Worm (Caenorhabditis elegans) whole organism, L3 larva: ENCODE measurements around the gene F22B5.10.

Experiments used
- ZK546.5 ChIP-seq: sonication (generic microtip); optimal IDR thresholded peaks from 2 replicates; lab custom pipeline; 2017; ENCODE audit warnings: missing biosample characterization, missing genetic modification characterization
- aly-2 ChIP-seq: fragments of 150-350 bp; optimal IDR thresholded peaks from 2 replicates; lab custom pipeline; 2014; ENCODE audit warnings: missing biosample characterization, missing genetic modification characterization
- ama-1 ChIP-seq: fragments of 150-350 bp; optimal IDR thresholded peaks from 2 replicates; lab custom pipeline; 2018
- ceh-16 ChIP-seq: sonication (generic microtip); optimal IDR thresholded peaks from 2 replicates; lab custom pipeline; 2017; ENCODE audit warnings: missing biosample characterization, missing genetic modification characterization
- ceh-82 ChIP-seq: fragments of 150-350 bp; optimal IDR thresholded peaks from 2 replicates; lab custom pipeline; 2014; ENCODE audit warnings: missing biosample characterization, missing genetic modification characterization
- daf-12 ChIP-seq: fragments of 150-350 bp; optimal IDR thresholded peaks from 2 replicates; lab custom pipeline; 2014; ENCODE audit warnings: missing biosample characterization, missing genetic modification reagents, missing genetic modification characterization
- egl-27 ChIP-seq: sonication (generic microtip); optimal IDR thresholded peaks from 4 replicates; lab custom pipeline; 2017; ENCODE audit warnings: missing biosample characterization, missing genetic modification reagents, missing genetic modification characterization
- egl-5 ChIP-seq: fragments of 150-350 bp; optimal IDR thresholded peaks from 2 replicates; lab custom pipeline; 2017; ENCODE audit warnings: missing biosample characterization, missing genetic modification reagents, missing genetic modification characterization, inconsistent platforms
- elt-1 ChIP-seq: fragments of 150-350 bp; optimal IDR thresholded peaks from 2 replicates; lab custom pipeline; 2014; ENCODE audit warnings: missing biosample characterization, missing genetic modification characterization
- elt-2 ChIP-seq: sonication (generic microtip); optimal IDR thresholded peaks from 2 replicates; lab custom pipeline; 2016; ENCODE audit warnings: missing genetic modification reagents, mild to moderate bottlenecking, missing genetic modification characterization, missing compliant biosample characterization
- elt-3 ChIP-seq, 3 experiments: fragments of 150-350 bp in 1 of 3; sonication (generic microtip) in 2 of 3; optimal IDR thresholded peaks; 2 replicates in 2 of 3; 4 replicates in 1 of 3; lab custom pipeline; 2014 to 2017; ENCODE audit warnings: missing biosample characterization in 3 of 3, missing genetic modification characterization in 3 of 3
- eor-1 ChIP-seq, 2 experiments: fragments of 150-350 bp; optimal IDR thresholded peaks; 2 replicates each; lab custom pipeline; 2014 to 2018; ENCODE audit warnings: missing biosample characterization in 2 of 2, missing genetic modification characterization in 2 of 2
- fkh-2 ChIP-seq: fragments of 150-350 bp; optimal IDR thresholded peaks from 2 replicates; lab custom pipeline; 2014; ENCODE audit warnings: missing biosample characterization, missing genetic modification reagents, missing genetic modification characterization
- fos-1 ChIP-seq: fragments of 150-350 bp; optimal IDR thresholded peaks from 2 replicates; lab custom pipeline; 2014; ENCODE audit warnings: missing biosample characterization, missing genetic modification characterization
- lin-39 ChIP-seq: fragments of 150-350 bp; optimal IDR thresholded peaks from 2 replicates; lab custom pipeline; 2018; ENCODE audit warnings: missing biosample characterization, missing genetic modification reagents, missing genetic modification characterization
- mml-1 ChIP-seq: fragments of 150-350 bp; sonication (generic microtip); optimal IDR thresholded peaks from 3 replicates; lab custom pipeline; 2014; ENCODE audit warnings: missing biosample characterization, missing genetic modification characterization
- nfya-1 ChIP-seq: sonication (generic microtip); optimal IDR thresholded peaks from 2 replicates; lab custom pipeline; 2017; ENCODE audit warnings: missing genetic modification characterization, mild to moderate bottlenecking, missing compliant biosample characterization, antibody characterized with exemption, moderate library complexity; ENCODE audit not compliant: insufficient read depth
- nhr-11 ChIP-seq: fragments of 150-350 bp; optimal IDR thresholded peaks from 2 replicates; lab custom pipeline; 2014; ENCODE audit warnings: missing biosample characterization, missing genetic modification characterization
- nhr-237 ChIP-seq: fragments of 150-350 bp; optimal IDR thresholded peaks from 2 replicates; lab custom pipeline; 2014; ENCODE audit warnings: missing biosample characterization, missing genetic modification characterization
- nhr-25 ChIP-seq: sonication (generic microtip); optimal IDR thresholded peaks from 2 replicates; lab custom pipeline; 2017; ENCODE audit warnings: missing biosample characterization, missing genetic modification characterization
- nhr-28 ChIP-seq: fragments of 150-350 bp; optimal IDR thresholded peaks from 2 replicates; lab custom pipeline; 2014; ENCODE audit warnings: missing biosample characterization, missing genetic modification characterization
- nhr-43 ChIP-seq: sonication (generic microtip); optimal IDR thresholded peaks from 2 replicates; lab custom pipeline; 2016; ENCODE audit warnings: mild to moderate bottlenecking, missing genetic modification characterization, missing compliant biosample characterization; ENCODE audit not compliant: poor library complexity, severe bottlenecking
- pha-4 ChIP-seq: fragments of 150-350 bp; optimal IDR thresholded peaks from 2 replicates; lab custom pipeline; 2014; ENCODE audit warnings: missing biosample characterization, missing genetic modification reagents, missing genetic modification characterization
- pqm-1 ChIP-seq: fragments of 150-350 bp; optimal IDR thresholded peaks from 2 replicates; lab custom pipeline; 2017; ENCODE audit warnings: missing biosample characterization, missing genetic modification characterization, inconsistent platforms
- unc-62 ChIP-seq: fragments of 150-350 bp; sonication (generic microtip); optimal IDR thresholded peaks from 4 replicates; lab custom pipeline; 2014; ENCODE audit warnings: missing biosample characterization, missing genetic modification reagents, missing genetic modification characterization
- zag-1 ChIP-seq: fragments of 150-350 bp; optimal IDR thresholded peaks from 2 replicates; lab custom pipeline; 2014; ENCODE audit warnings: missing biosample characterization, missing genetic modification characterization
- ztf-4 ChIP-seq: fragments of 150-350 bp; optimal IDR thresholded peaks from 2 replicates; lab custom pipeline; 2014; ENCODE audit warnings: missing biosample characterization, missing genetic modification characterization

The F22B5.10 gene

DNA sequence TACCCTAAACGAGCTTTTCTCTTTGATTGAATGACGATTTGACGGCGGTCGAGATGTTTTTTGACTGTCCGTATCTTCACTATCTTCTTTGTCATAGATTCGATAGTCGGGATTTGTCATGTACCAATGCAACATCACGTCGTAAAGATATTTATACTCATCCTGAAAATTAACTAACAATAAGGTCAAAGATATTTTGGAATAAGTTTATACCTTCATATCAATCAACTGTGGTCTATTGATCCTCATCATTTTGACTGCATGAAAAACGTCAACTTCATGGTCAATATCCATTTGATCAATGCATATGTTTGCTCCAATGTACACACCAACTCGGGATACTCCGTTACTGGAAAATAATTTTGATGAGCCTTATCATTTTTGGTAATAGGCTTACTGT is 21.1 kb downstream of the F22B5.10 start:
- TF ChIP-seq nhr-25 (no peak), unc-62 (GFP tag; lab: Kevin White, UChicago) (no peak), nhr-43 (tag; lab: Kevin White, UChicago) (no peak), egl-27 (tag; lab: Kevin White, UChicago) (no peak), fkh-2 (tag; lab: Kevin White, UChicago) (no peak), elt-2 (tag; lab: Kevin White, UChicago) (no peak), zag-1 (no peak), eor-1 (tag; optimal IDR thresholded peaks at IDR 0.05; lab: Kevin White, UChicago) (no peak), fos-1 (tag; lab: Kevin White, UChicago) (no peak)

DNA sequence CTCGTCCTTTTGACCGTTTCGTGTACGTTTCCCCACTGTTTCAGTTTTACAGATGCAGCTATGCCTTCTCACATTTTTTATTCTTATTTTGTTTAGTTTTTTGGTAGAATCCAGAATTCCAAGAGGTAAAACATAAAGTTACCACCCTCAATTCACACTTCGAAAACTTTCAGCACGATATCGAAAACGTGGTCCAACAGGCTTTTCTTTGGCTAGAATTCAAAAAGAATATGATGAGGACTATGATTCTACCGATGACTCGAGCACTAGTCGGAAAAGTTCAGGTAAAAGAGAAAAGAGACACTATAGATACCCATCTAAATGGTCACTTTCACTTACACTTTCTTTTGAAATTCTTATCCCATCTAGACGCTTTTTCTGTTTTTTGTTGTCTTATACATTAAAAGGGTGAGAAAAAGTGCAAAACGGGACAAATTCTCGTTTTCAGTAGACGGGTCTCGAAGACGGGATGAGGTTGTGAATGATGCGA is 27.3 kb downstream of the F22B5.10 start, which contains the start of gene M05D6.9:
M05D6.9 (plus strand) TSS at position 51 of the 490 bp plus-strand sequence.
- no peak for TF ChIP-seq mml-1 (tag; lab: Kevin White, UChicago)
- TF ChIP-seq elt-1 (tag; lab: Kevin White, UChicago), result peak; percentile 51
- TF ChIP-seq daf-12 (tag; lab: Kevin White, UChicago), result no peak
- TF ChIP-seq fos-1 (tag; lab: Kevin White, UChicago), result no peak
- no peak for TF ChIP-seq zag-1
- TF ChIP-seq nhr-25, result peak; percentile 1
- TF ChIP-seq nhr-11 (tag; lab: Kevin White, UChicago), result no peak
- TF ChIP-seq ama-1 (lab: Kevin White, UChicago), result no peak

- TF ChIP-seq egl-5 (tag; lab: Kevin White, UChicago), result peak; percentile 13
- TF ChIP-seq unc-62 (GFP tag; lab: Kevin White, UChicago), result no peak
- no peak for TF ChIP-seq zag-1
- TF ChIP-seq lin-39, result peak; percentile 31
These were observed 29.2 kb downstream of the F22B5.10 start for ce11 chrII:8496184-8496583.

DNA sequence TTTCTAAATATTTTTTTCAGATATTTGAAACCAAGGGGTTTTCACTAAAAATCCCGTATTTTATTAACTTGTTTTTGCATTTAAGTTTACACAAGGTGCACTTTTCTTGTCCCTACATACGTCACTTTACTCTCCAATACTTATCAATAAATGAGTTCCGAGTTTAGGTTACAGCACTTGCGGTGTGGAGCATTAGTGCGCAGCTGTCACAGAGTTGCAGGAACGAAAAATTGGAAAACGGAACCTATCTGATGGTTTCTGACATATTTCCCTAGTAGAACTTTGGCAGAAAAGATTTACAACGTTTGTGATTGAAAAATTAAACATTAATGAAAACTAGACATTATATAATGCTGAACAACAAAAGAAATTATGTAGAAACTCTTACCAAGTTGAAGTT is 31.2 kb downstream of the F22B5.10 start:
- TF ChIP-seq nhr-25, result no peak
- TF ChIP-seq nhr-28 (tag; lab: Kevin White, UChicago), result no peak
- TF ChIP-seq ceh-82, result no peak
- TF ChIP-seq eor-1 (tag; optimal IDR thresholded peaks at IDR 0.05; lab: Kevin White, UChicago), result no peak
- no peak for TF ChIP-seq mml-1 (tag; lab: Kevin White, UChicago)
- no peak for TF ChIP-seq ceh-16 (tag; lab: Kevin White, UChicago)
- TF ChIP-seq ztf-4 (tag; lab: Kevin White, UChicago), result no peak
- no peak for TF ChIP-seq pha-4
- no peak for TF ChIP-seq egl-27 (tag; lab: Kevin White, UChicago)
- TF ChIP-seq elt-3 (tag; optimal IDR thresholded peaks at IDR 0.05; lab: Kevin White, UChicago), result no peak
- no peak for TF ChIP-seq egl-5 (tag; lab: Kevin White, UChicago)
- no peak for TF ChIP-seq pqm-1
- TF ChIP-seq nhr-237 (tag; lab: Kevin White, UChicago), result no peak

- TF ChIP-seq elt-3 (tag; optimal IDR thresholded peaks at IDR 0.05; lab: Kevin White, UChicago) (no peak), lin-39 (peak; percentile 18), pqm-1 (no peak)
These were observed 32.0 kb downstream of the F22B5.10 start for ce11 chrII:8499021-8499420.

- TF ChIP-seq elt-2 (tag; lab: Kevin White, UChicago), result peak; percentile 22
- TF ChIP-seq eor-1 (tag; optimal IDR thresholded peaks at IDR 0.05; lab: Kevin White, UChicago), result no peak
- TF ChIP-seq nfya-1 (tag; lab: Kevin White, UChicago), result peak; percentile 9
- TF ChIP-seq pqm-1, result peak; percentile 44
- TF ChIP-seq ceh-16 (tag; lab: Kevin White, UChicago), result no peak
These were observed 37.2 kb downstream of the F22B5.10 start for ce11 chrII:8504074-8504724.

DNA sequence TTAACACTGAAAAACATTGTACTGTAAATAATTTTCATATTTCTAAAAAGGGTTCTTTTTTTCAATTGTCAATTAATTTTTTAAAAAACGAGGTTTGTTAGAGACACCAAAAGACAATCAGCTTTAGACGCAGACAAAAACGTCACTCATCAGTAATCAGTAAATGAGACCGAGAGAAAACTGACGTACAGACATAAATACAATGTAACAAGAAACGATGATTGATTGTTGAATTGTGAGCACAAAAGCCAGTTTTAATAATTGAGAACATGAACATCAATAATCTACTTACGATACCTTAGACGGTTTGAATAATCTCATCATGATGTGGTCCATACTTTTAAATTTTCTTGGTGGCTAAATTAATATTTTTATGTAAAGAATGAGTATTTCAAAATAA is 39.8 kb downstream of the F22B5.10 start:
- TF ChIP-seq ZK546.5 (tag; lab: Kevin White, UChicago) (no peak), pha-4 (peak; percentile 21), aly-2 (no peak), fkh-2 (tag; lab: Kevin White, UChicago) (no peak), pqm-1 (peak; percentile 55), elt-2 (tag; lab: Kevin White, UChicago) (peak; percentile 36), ama-1 (lab: Kevin White, UChicago) (no peak)
